Fruit fly (Drosophila melanogaster): ENCODE data around the gene SLIRP1.
A peak's percentile ranks its signal among the peaks of the same experiment; 100 is the strongest.

SLIRP1 gene

dm6 chrX:21319202-21319772, at the start of gene SLIRP1, which contains the start of gene anox (continued):
- TF ChIP-seq dysf (GFP tag; IDR thresholded peaks at IDR 0.05) (peak; percentile 90), az2 (GFP tag; optimal IDR thresholded peaks at IDR 0.05) (peak; percentile 85), zf30C (GFP tag; optimal IDR thresholded peaks at IDR 0.05) (no peak), Doc3 (GFP tag; IDR thresholded peaks at IDR 0.05; ENCODE audit: partially characterized antibody) (no peak), salm (tag; optimal IDR thresholded peaks at IDR 0.05) (peak; percentile 73), CG9609 (GFP tag; optimal IDR thresholded peaks at IDR 0.05) (peak; percentile 72), Oli (tag; optimal IDR thresholded peaks at IDR 0.05) (peak; percentile 91), vfl (GFP tag; optimal IDR thresholded peaks at IDR 0.05) (peak; percentile 69), dati (GFP tag; IDR thresholded peaks at IDR 0.05) (no peak), Blimp-1 (GFP tag; optimal IDR thresholded peaks at IDR 0.05) (peak; percentile 78), CG14710 (tag; optimal IDR thresholded peaks at IDR 0.05) (peak; percentile 92), CG14014 (GFP tag; IDR thresholded peaks at IDR 0.05) (peak; percentile 67), sisA (GFP tag; IDR thresholded peaks at IDR 0.05) (peak; percentile 74), kni (GFP tag; optimal IDR thresholded peaks at IDR 0.05) (peak; percentile 66), knrl (GFP tag; IDR thresholded peaks at IDR 0.05; ENCODE audit: partially characterized antibody) (no peak), ci (GFP tag; IDR thresholded peaks at IDR 0.05) (peak; percentile 63; the same call in 2 of the 3 replicates), CG11085 (GFP tag; IDR thresholded peaks at IDR 0.05) (0 out of 2 replicates have a peak, but pooled peaks have one; percentile 47), CG15073 (GFP tag; optimal IDR thresholded peaks at IDR 0.05) (peak; percentile 7), wor (GFP tag; IDR thresholded peaks at IDR 0.05) (peak; percentile 72), fd3F (GFP tag; optimal IDR thresholded peaks at IDR 0.05) (peak; percentile 78), jigr1 (GFP tag; IDR thresholded peaks at IDR 0.05) (0 out of 3 replicates have a peak, but pooled peaks have one; percentile 31), sd (tag; optimal IDR thresholded peaks at IDR 0.05) (no peak), BEAF-32 (GFP tag; optimal IDR thresholded peaks at IDR 0.05) (peak; percentile 25), nerfin-2 (GFP tag; IDR thresholded peaks at IDR 0.05; ENCODE audit: partially characterized antibody) (no peak), cwo (GFP tag; optimal IDR thresholded peaks at IDR 0.05) (peak; percentile 81), row (GFP tag; IDR thresholded peaks at IDR 0.05) (peak; percentile 96), amos (GFP tag; IDR thresholded peaks at IDR 0.05; ENCODE audit: partially characterized antibody) (no peak), Sry-β (GFP tag; optimal IDR thresholded peaks at IDR 0.05) (peak; percentile 14), ato (GFP tag; IDR thresholded peaks at IDR 0.05; ENCODE audit: partially characterized antibody) (no peak), danr (GFP tag; IDR thresholded peaks at IDR 0.05) (peak; percentile 65), lab (GFP tag; optimal IDR thresholded peaks at IDR 0.05) (peak; percentile 32), seq (GFP tag; IDR thresholded peaks at IDR 0.05) (peak; percentile 74), Lim3 (GFP tag; IDR thresholded peaks at IDR 0.05) (0 out of 2 replicates have a peak, but pooled peaks have one; percentile 12), run (tag; optimal IDR thresholded peaks at IDR 0.05) (peak; percentile 83), CG3838 (GFP tag; optimal IDR thresholded peaks at IDR 0.05) (peak; percentile 49), CG12769 (tag; optimal IDR thresholded peaks at IDR 0.05) (peak; percentile 83), odd (GFP tag; optimal IDR thresholded peaks at IDR 0.05) (peak; percentile 83), TFAM (GFP tag; optimal IDR thresholded peaks at IDR 0.05) (peak; percentile 31), toy (GFP tag; IDR thresholded peaks at IDR 0.05) (peak; percentile 46; the same call in 1 of the 2 replicates), CG17328 (GFP tag; IDR thresholded peaks at IDR 0.05) (peak; percentile 64), CG13296 (GFP tag; optimal IDR thresholded peaks at IDR 0.05) (peak; percentile 86), CG3847 (GFP tag; IDR thresholded peaks at IDR 0.05) (peak; percentile 80), Ssrp (tag; optimal IDR thresholded peaks at IDR 0.05) (peak; percentile 91), cg (GFP tag; optimal IDR thresholded peaks at IDR 0.05) (no peak), caup (GFP tag; optimal IDR thresholded peaks at IDR 0.05; ENCODE audit: severe bottlenecking) (peak; percentile 85), CG6791 (GFP tag; IDR thresholded peaks at IDR 0.05; ENCODE audit: partially characterized antibody) (no peak), lbe (GFP tag; optimal IDR thresholded peaks at IDR 0.05) (peak; percentile 36), eyg (GFP tag; optimal IDR thresholded peaks at IDR 0.05) (peak; percentile 40)

All from whole organism, embryonic.